Worm (Caenorhabditis elegans): Measurements from ENCODE around the gene W07G4.2.

DNA sequence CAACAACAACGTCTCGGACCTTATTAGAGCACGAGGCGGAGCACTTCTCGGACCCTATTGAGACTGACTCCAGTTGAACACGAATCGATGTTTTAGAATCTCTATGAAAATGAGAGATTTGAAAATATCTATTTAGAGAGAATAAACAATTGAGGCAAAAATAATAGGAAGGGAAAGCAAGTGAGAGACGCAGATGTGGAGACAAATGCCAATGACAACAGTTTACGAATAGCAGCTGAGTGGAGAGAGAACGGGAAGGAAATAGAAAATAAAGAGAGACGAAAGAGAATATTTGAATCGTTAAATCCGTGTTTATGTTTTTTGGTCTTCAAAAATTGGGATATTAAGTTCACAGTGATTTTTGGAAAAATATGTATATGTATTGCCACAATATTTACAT is 26.5 kb downstream of the W07G4.2 start:
- TF ChIP-seq eyg-1 (tag; optimal IDR thresholded peaks at IDR 0.05) = no peak
- no peak for TF ChIP-seq fkh-10 (GFP tag; optimal IDR thresholded peaks at IDR 0.05)
